Worm (Caenorhabditis elegans): ENCODE results near the gene Y64H9A.2.
A peak's percentile ranks its signal among the peaks of the same experiment; 100 is the strongest.

The Y64H9A.2 gene

DNA sequence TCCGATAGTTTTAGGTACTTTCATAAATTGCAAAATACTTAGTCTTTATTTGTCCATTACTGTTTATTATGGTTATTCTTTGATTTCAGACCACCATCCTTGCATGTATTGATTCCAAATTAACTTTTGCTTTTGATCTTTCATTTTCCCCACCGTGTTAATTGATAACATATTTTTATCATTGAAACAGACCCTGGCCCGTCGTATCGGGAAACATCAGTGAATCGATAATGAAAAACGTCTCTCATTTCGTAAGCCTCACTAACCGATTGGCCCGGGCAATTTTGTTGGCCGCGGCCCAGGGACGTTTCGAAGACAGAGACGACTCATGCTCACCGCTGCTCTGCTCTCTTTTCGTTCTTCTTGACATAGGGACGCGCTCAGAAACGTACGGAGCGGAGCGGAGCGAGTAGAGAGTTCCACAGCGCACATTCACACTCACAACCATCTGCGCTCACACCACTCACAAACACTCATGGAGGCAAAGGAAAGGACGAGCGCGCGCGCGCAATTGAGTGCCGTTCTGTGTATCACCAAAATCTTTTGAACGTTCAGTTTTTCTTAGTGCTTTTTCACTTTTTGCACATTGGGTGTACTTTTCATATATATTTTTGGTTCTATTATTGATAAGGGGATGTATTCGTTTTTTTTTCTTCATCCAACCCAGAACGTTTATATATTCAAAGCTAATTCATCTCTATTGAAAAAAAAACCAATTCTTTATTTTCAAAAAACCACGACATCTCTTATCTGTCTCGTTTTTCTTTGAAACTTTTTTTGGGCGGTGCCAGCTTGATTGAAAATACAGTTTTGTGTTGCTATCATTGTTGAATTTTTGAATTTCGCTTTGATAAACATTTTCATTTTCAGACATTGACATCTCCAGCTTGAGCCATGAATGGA lies 20.2 kb downstream of the Y64H9A.2 start, which contains the start of gene C24H10.2 (continued):
- 0 out of 2 replicates have a peak, but pooled peaks have one; percentile 17 for TF ChIP-seq ceh-20 (GFP tag; IDR thresholded peaks at IDR 0.05)
- TF ChIP-seq lsy-2 (tag; optimal IDR thresholded peaks at IDR 0.05): peak; percentile 50 to 54
- TF ChIP-seq dmd-9 (GFP tag; IDR thresholded peaks at IDR 0.05): no peak
- no peak for TF ChIP-seq snpc-4 (tag; optimal IDR thresholded peaks at IDR 0.05)
- TF ChIP-seq nhr-10 (tag; optimal IDR thresholded peaks at IDR 0.05): no peak
- peak; percentile 9 for TF ChIP-seq pqm-1 (tag; optimal IDR thresholded peaks at IDR 0.05)
- 0 out of 2 replicates have a peak, but pooled peaks have one; percentile 51 for TF ChIP-seq tra-1 (GFP tag; IDR thresholded peaks at IDR 0.05)
- no peak for TF ChIP-seq lir-3 (tag; optimal IDR thresholded peaks at IDR 0.05)
- peak; percentile 61 for TF ChIP-seq mes-2 (tag; optimal IDR thresholded peaks at IDR 0.05; ENCODE audit: poor library complexity, severe bottlenecking)
- TF ChIP-seq ZK337.2 (GFP tag; IDR thresholded peaks at IDR 0.05): no peak
- TF ChIP-seq lin-38 (GFP tag; IDR thresholded peaks at IDR 0.05): peak; percentile 51
- TF ChIP-seq madf-9 (GFP tag; conservative IDR thresholded peaks at IDR 0.05): no peak

DNA sequence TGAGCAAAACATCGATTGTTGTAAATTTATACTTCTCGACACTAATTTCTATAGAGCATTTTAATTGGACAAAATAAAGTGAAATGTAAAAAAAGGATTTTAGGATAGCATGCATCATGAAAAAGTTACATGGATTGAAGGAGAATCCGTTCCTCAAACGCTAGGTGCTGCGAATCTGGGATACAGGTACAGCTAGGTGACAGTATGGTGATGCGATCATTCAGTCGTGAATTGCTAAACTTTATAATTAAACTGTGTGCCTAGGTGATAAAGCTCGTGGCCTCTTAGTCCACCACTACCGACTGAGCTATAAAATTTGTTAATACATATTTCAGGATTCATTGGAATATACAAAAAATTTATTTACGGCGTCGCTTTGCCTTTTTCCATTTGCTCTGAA lies 22.8 kb downstream of the Y64H9A.2 start:
- TF ChIP-seq lin-39 (tag; optimal IDR thresholded peaks at IDR 0.05) (no peak), aha-1 (tag) (peak; percentile 56)

DNA sequence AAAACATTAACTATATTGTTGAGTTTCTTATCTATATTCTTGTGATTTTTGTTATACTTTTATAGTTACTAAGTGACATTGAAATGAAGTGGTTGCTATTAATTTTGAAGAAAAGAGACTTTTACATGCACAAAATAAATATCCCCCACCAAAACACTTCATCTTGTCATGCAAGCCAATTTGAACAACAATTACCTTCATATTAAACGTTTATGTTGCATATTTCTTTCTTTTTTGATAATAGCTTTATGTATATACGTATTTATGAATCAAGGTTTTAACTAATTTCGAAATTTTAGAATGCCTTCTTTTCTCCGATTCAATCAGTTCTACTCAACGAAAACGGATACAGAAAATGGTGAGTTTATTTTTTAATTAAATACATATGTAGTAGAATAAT lies 24.0 kb downstream of the Y64H9A.2 start, which contains the start of gene clc-7:
TSS of gene clc-7 (plus strand) at position 301 of the 400 bp plus-strand sequence.
- TF ChIP-seq mdt-29 (GFP tag; IDR thresholded peaks at IDR 0.05): no peak

DNA sequence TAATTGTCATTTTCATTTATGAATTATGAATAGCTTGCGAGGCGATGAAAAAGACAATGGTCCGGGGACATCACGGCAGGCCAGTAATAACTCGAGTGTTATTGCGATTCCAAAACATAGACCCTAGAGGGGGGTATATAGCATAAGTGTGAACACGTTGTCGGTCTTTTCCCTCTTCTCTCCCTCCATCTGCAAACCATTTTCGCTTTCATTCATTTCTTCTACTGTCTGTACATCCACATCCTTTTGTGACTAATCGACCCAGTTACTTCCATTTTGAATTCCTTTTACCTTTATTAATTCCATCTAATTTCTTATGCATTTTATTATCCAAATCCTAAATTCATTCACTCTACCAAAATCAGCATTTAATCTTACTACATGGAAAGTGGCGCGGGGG lies 27.2 kb downstream of the Y64H9A.2 start:
- TF ChIP-seq lin-13 (GFP tag; optimal IDR thresholded peaks at IDR 0.05) (no peak), skn-1 (tag; optimal IDR thresholded peaks at IDR 0.05) (no peak), ZK546.5 (tag; optimal IDR thresholded peaks at IDR 0.05) (no peak), mes-2 (tag; optimal IDR thresholded peaks at IDR 0.05; ENCODE audit: poor library complexity, severe bottlenecking) (no peak), T20F7.1 (GFP tag; optimal IDR thresholded peaks at IDR 0.05) (no peak), madf-5 (GFP tag; IDR thresholded peaks at IDR 0.05) (no peak), F26F4.8 (GFP tag; conservative IDR thresholded peaks at IDR 0.05) (no peak), jun-1 (tag; optimal IDR thresholded peaks at IDR 0.05) (no peak), sdz-12 (GFP tag; optimal IDR thresholded peaks at IDR 0.05) (no peak), pqm-1 (tag; optimal IDR thresholded peaks at IDR 0.05) (no peak), hmg-1.1 (GFP tag; IDR thresholded peaks at IDR 0.05) (no peak), unc-62 (GFP tag; optimal IDR thresholded peaks at IDR 0.05 in 1 of 2) (no peak), unc-62 (tag; optimal IDR thresholded peaks at IDR 0.05) (no peak), lin-1 (GFP tag; IDR thresholded peaks at IDR 0.05) (no peak), dmd-8 (GFP tag; IDR thresholded peaks at IDR 0.05) (no peak), mxl-3 (GFP tag; optimal IDR thresholded peaks at IDR 0.05) (no peak), daf-19 (GFP tag; conservative IDR thresholded peaks at IDR 0.05) (no peak), F49E8.2 (tag; optimal IDR thresholded peaks at IDR 0.05; ENCODE audit: borderline replicate concordance) (no peak)

DNA sequence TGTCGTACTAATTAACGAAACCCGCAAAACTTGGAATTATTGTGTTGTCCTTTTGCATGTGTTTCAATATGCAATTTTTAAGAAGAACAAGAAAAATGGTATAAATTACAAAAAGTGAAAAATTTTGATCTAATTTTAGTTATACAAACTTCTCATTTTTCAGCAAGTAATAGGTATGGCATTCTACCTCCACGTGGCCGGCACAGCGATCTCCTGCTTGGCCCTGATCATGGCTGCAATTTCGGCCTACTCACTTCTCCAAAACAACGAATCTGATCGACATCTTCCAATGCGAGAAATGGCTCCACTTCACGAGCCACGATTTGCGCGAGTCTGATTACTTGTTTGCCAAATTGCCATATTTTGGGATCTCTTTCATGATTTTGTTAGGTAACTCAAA lies 30.1 kb downstream of the Y64H9A.2 start:
- TF ChIP-seq egl-43 (GFP tag; IDR thresholded peaks at IDR 0.05) (no peak), aha-1 (tag) (peak; percentile 85), ama-1 (optimal IDR thresholded peaks at IDR 0.05) (peak; percentile 42), spr-1 (tag; optimal IDR thresholded peaks at IDR 0.05) (no peak), dpl-1 (GFP tag; optimal IDR thresholded peaks at IDR 0.05) (no peak), aly-2 (tag; optimal IDR thresholded peaks at IDR 0.05) (no peak), madf-5 (GFP tag; IDR thresholded peaks at IDR 0.05) (no peak)
